Fruit fly (Drosophila melanogaster): ENCODE measurements around the gene Octbeta2R.

DNA sequence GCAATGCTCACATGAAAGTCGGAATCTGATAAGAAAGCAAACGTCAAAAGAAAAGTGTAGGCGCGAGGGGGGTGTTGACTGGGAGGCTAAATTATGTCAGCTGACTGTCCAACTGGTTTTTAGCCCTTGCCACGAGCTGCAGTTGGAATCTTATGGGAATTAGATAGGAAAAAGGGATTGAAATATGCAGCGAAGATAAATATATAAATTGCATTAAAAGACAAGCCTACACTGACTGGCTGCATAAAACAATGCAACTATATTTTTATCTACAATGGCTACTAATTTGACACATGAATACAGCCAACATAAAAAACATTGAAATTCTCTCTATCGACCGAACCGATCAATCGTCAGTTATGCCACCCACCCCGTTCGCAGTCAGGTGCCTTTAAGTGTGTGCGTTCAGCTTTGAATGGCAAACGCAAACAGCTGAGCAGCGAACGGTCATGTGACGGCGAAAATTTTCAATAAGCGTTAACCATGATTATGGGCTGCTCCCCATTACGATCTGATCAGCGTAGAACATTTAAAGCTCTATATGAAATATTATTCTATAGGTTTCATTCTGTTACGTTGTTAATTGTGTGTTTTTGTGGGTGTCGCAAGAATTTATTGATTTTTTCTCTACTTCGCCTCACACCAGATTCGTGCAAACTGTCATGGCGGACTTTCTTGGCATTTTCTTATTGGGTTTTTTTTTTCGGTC, 31.3 kb upstream of the Octbeta2R start:
- TF ChIP-seq CTCF (optimal IDR thresholded peaks at IDR 0.05): no peak
- TF ChIP-seq CG8478 (optimal IDR thresholded peaks at IDR 0.05): no peak
